Worm (Caenorhabditis elegans) whole organism, mixed stage, embryonic: ENCODE measurements around the gene srg-30.

Experiments
- ces-1 ChIP-seq: fragments of 150-350 bp; optimal IDR thresholded peaks from 2 replicates; lab custom pipeline; 2014; ENCODE audit warnings: missing biosample characterization, missing genetic modification reagents, missing genetic modification characterization
- mep-1 ChIP-seq: fragments of 150-350 bp; optimal IDR thresholded peaks from 2 replicates; lab custom pipeline; 2017; ENCODE audit warnings: missing biosample characterization, missing genetic modification reagents, missing genetic modification characterization, inconsistent platforms
- pha-4 ChIP-seq: fragments of 150-350 bp; optimal IDR thresholded peaks from 2 replicates; lab custom pipeline; 2018; ENCODE audit warnings: missing biosample characterization, missing genetic modification reagents, missing genetic modification characterization
- unc-62 ChIP-seq: fragments of 150-350 bp; optimal IDR thresholded peaks from 2 replicates; lab custom pipeline; 2014; ENCODE audit warnings: missing biosample characterization, missing genetic modification reagents, missing genetic modification characterization
- ztf-11 ChIP-seq: fragments of 150-350 bp; optimal IDR thresholded peaks from 2 replicates; lab custom pipeline; 2014; ENCODE audit warnings: missing biosample characterization, missing genetic modification characterization

DNA sequence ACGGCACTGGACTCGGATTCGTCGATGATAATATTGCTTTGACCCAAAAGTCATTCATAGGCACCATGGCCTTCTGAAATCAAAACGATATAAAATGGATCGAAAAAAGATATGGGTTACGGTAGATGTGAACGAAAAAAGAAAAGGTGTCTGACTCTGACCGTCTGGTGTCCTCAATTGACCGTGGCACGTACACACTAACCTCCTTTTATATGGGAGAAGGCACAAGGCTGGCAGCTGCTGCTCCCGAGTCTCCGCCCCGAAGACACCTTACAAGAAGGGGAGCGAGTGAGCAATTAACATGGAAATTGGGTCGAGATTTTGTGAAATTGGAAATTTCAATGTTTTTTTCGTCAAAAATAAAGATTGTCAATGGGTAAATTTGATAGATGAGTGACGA lies 36.6 kb downstream of the srg-30 start, which contains the start of gene egl-46:
- TF ChIP-seq ztf-11, result no peak
- TF ChIP-seq ces-1 (GFP tag; lab: Kevin White, UChicago), result no peak
- TF ChIP-seq pha-4, result no peak
- no peak for TF ChIP-seq mep-1 (tag; lab: Kevin White, UChicago)
- TF ChIP-seq unc-62 (GFP tag; lab: Kevin White, UChicago), result no peak
